Fruit fly (Drosophila melanogaster) whole organism, embryonic: ENCODE measurements around the gene CG34117.
A peak's percentile ranks its signal among the peaks of the same experiment; 100 is the strongest.

Experiments
- BEAF-32 ChIP-seq: fragments of 200-800 bp; sonication (Bioruptor generic); optimal IDR thresholded peaks from 3 replicates; lab custom pipeline; 2017; ENCODE audit warnings: missing biosample characterization, missing genetic modification characterization, mild to moderate bottlenecking, moderate library complexity, missing genetic modification reagents
- CG10462 ChIP-seq: fragments of 200-800 bp; sonication (Bioruptor generic); optimal IDR thresholded peaks from 2 replicates; lab custom pipeline; 2016; ENCODE audit warnings: missing biosample characterization, missing genetic modification characterization
- CG11695 ChIP-seq: fragments of 200-800 bp; sonication (Bioruptor generic); IDR thresholded peaks from 3 replicates; pipeline ENCODE4 v1.3.6; 2022; ENCODE audit warnings: missing biosample characterization, missing genetic modification characterization
- CG13424 ChIP-seq: fragments of 200-800 bp; sonication (Bioruptor generic); optimal IDR thresholded peaks from 2 replicates; lab custom pipeline; 2019; ENCODE audit warnings: missing biosample characterization, mild to moderate bottlenecking, missing genetic modification characterization, moderate library complexity
- CG14965 ChIP-seq: fragments of 200-800 bp; sonication (Bioruptor generic); optimal IDR thresholded peaks from 2 replicates; lab custom pipeline; 2016; ENCODE audit warnings: missing biosample characterization, missing genetic modification characterization, borderline replicate concordance
- CG15601 ChIP-seq: fragments of 200-800 bp; sonication (Bioruptor generic); optimal IDR thresholded peaks from 3 replicates; lab custom pipeline; 2019; ENCODE audit warnings: missing biosample characterization, mild to moderate bottlenecking, missing genetic modification characterization, moderate library complexity
- CG30431 ChIP-seq: fragments of 200-800 bp; sonication (Bioruptor generic); optimal IDR thresholded peaks from 2 replicates; lab custom pipeline; 2017; ENCODE audit warnings: missing biosample characterization, missing genetic modification characterization
- CG31224 ChIP-seq: fragments of 200-800 bp; sonication (Bioruptor generic); IDR thresholded peaks from 2 replicates; pipeline ENCODE4 v1.3.6; 2022; ENCODE audit warnings: missing biosample characterization, missing genetic modification characterization
- CG31441 ChIP-seq: fragments of 200-800 bp; sonication (Bioruptor generic); IDR thresholded peaks from 2 replicates; pipeline ENCODE4 v1.3.6; 2022; ENCODE audit warnings: missing biosample characterization, missing genetic modification characterization
- CG3407 ChIP-seq: fragments of 200-800 bp; sonication (Bioruptor generic); optimal IDR thresholded peaks from 2 replicates; lab custom pipeline; 2018; ENCODE audit warnings: missing biosample characterization, mild to moderate bottlenecking, missing genetic modification characterization
- CG34422 ChIP-seq: fragments of 200-800 bp; sonication (Bioruptor generic); IDR thresholded peaks from 3 replicates; pipeline ENCODE4 v1.3.6; 2022; ENCODE audit warnings: missing biosample characterization, missing genetic modification characterization
- CG3995 ChIP-seq: fragments of 200-800 bp; sonication (Bioruptor generic); optimal IDR thresholded peaks from 3 replicates; lab custom pipeline; 2016; ENCODE audit warnings: missing biosample characterization, missing genetic modification characterization
- CG6175 ChIP-seq: fragments of 200-800 bp; sonication (Bioruptor generic); IDR thresholded peaks from 3 replicates; pipeline ENCODE4 v1.3.6; 2022; ENCODE audit warnings: missing biosample characterization, missing genetic modification characterization
- CG7271 ChIP-seq: fragments of 200-800 bp; sonication (Bioruptor generic); optimal IDR thresholded peaks from 2 replicates; lab custom pipeline; 2018; ENCODE audit warnings: missing biosample characterization, mild to moderate bottlenecking, missing genetic modification characterization, moderate library complexity
- CrebB ChIP-seq: fragments of 200-800 bp; sonication (Bioruptor generic); optimal IDR thresholded peaks from 3 replicates; lab custom pipeline; 2018; ENCODE audit warnings: missing biosample characterization, mild to moderate bottlenecking, missing genetic modification characterization
- Doc3 ChIP-seq: fragments of 200-800 bp; sonication (Bioruptor generic); IDR thresholded peaks from 3 replicates; pipeline ENCODE4 v1.3.6; 2022; ENCODE audit warnings: missing biosample characterization, missing genetic modification characterization; ENCODE audit not compliant: partially characterized antibody
- GATAe ChIP-seq: fragments of 200-800 bp; sonication (Bioruptor generic); conservative IDR thresholded peaks from 2 replicates; pipeline ENCODE4 v1.3.6; 2022; ENCODE audit warnings: missing biosample characterization, missing genetic modification characterization
- HLH4C ChIP-seq: fragments of 200-800 bp; sonication (Bioruptor generic); IDR thresholded peaks from 3 replicates; pipeline ENCODE4 v1.3.6; 2022; ENCODE audit warnings: missing biosample characterization, missing genetic modification characterization; ENCODE audit not compliant: partially characterized antibody
- Hmr ChIP-seq: fragments of 200-800 bp; sonication (Bioruptor generic); optimal IDR thresholded peaks from 3 replicates; lab custom pipeline; 2017; ENCODE audit warnings: mild to moderate bottlenecking, missing biosample characterization, missing genetic modification reagents, missing genetic modification characterization
- Hr39 ChIP-seq: fragments of >200 bp; optimal IDR thresholded peaks from 2 replicates; lab custom pipeline; 2017
- Hr78 ChIP-seq, 2 experiments: fragments of 200-800 bp in 1 of 2; fragments of >200 bp in 1 of 2; sonication (Bioruptor generic) in 1 of 2; optimal IDR thresholded peaks; 2 replicates each; lab custom pipeline; 2017 to 2019; ENCODE audit warnings: missing biosample characterization in 2 of 2, missing genetic modification characterization in 2 of 2, mild to moderate bottlenecking in 1 of 2, moderate library complexity in 1 of 2
- Lpt ChIP-seq: fragments of >200 bp; optimal IDR thresholded peaks from 2 replicates; lab custom pipeline; 2018; ENCODE audit warnings: missing biosample characterization, missing genetic modification characterization
- MBD-R2 ChIP-seq: fragments of 200-800 bp; sonication (Bioruptor generic); IDR thresholded peaks from 2 replicates; pipeline ENCODE4 v1.3.6; 2022; ENCODE audit warnings: missing biosample characterization, missing genetic modification characterization
- Max ChIP-seq: fragments of 200-800 bp; sonication (Bioruptor generic); optimal IDR thresholded peaks from 2 replicates; lab custom pipeline; 2016; ENCODE audit warnings: missing biosample characterization, mild to moderate bottlenecking, missing genetic modification characterization
- NFAT ChIP-seq: fragments of 200-800 bp; sonication (Bioruptor generic); IDR thresholded peaks from 2 replicates; pipeline ENCODE4 v1.3.6; 2022; ENCODE audit warnings: missing biosample characterization, missing genetic modification characterization
- Pdp1 ChIP-seq, 2 experiments: fragments of 200-800 bp; sonication (Bioruptor generic); optimal IDR thresholded peaks; 3 replicates each; lab custom pipeline; 2016; ENCODE audit warnings: missing biosample characterization in 2 of 2, missing genetic modification characterization in 2 of 2, mild to moderate bottlenecking in 1 of 2, moderate library complexity in 1 of 2
- YL-1 ChIP-seq: fragments of 200-800 bp; sonication (Bioruptor generic); optimal IDR thresholded peaks from 3 replicates; lab custom pipeline; 2017; ENCODE audit warnings: missing biosample characterization, mild to moderate bottlenecking, missing genetic modification characterization
- ac ChIP-seq: fragments of 200-800 bp; sonication (Bioruptor generic); optimal IDR thresholded peaks from 3 replicates; lab custom pipeline; 2017; ENCODE audit warnings: missing biosample characterization, mild to moderate bottlenecking, missing genetic modification characterization
- amos ChIP-seq: fragments of 200-800 bp; sonication (Bioruptor generic); IDR thresholded peaks from 2 replicates; pipeline ENCODE4 v1.3.6; 2022; ENCODE audit warnings: missing biosample characterization, missing genetic modification characterization; ENCODE audit not compliant: partially characterized antibody
- chm ChIP-seq: fragments of 200-800 bp; sonication (Bioruptor generic); IDR thresholded peaks from 2 replicates; pipeline ENCODE4 v1.3.6; 2022; ENCODE audit warnings: missing biosample characterization, missing genetic modification characterization
- ci ChIP-seq: fragments of 200-800 bp; sonication (Bioruptor generic); IDR thresholded peaks from 3 replicates; pipeline ENCODE4 v1.3.6; 2022; ENCODE audit warnings: missing biosample characterization, missing genetic modification characterization
- disco-r ChIP-seq: fragments of 200-800 bp; sonication (Bioruptor generic); optimal IDR thresholded peaks from 2 replicates; lab custom pipeline; 2016; ENCODE audit warnings: missing biosample characterization, missing genetic modification characterization
- dm ChIP-seq: fragments of 200-800 bp; sonication (Bioruptor generic); optimal IDR thresholded peaks from 3 replicates; lab custom pipeline; 2016; ENCODE audit warnings: missing biosample characterization, missing genetic modification characterization
- emc ChIP-seq: fragments of 200-800 bp; sonication (Bioruptor generic); optimal IDR thresholded peaks from 2 replicates; lab custom pipeline; 2016; ENCODE audit warnings: missing biosample characterization, missing genetic modification characterization
- ems ChIP-seq: fragments of 200-800 bp; sonication (Bioruptor generic); optimal IDR thresholded peaks from 3 replicates; lab custom pipeline; 2016; ENCODE audit warnings: missing biosample characterization, missing genetic modification characterization
- fu2 ChIP-seq: fragments of 200-800 bp; sonication (Bioruptor generic); optimal IDR thresholded peaks from 2 replicates; lab custom pipeline; 2016; ENCODE audit warnings: missing biosample characterization, missing genetic modification characterization
- hb ChIP-seq: fragments of 200-800 bp; sonication (Bioruptor generic); IDR thresholded peaks from 3 replicates; pipeline ENCODE4 v1.3.6; 2022; ENCODE audit warnings: missing biosample characterization, missing genetic modification characterization; ENCODE audit not compliant: partially characterized antibody
- hbn ChIP-seq: fragments of 200-800 bp; sonication (Bioruptor generic); IDR thresholded peaks from 2 replicates; pipeline ENCODE4 v1.3.6; 2022; ENCODE audit warnings: missing biosample characterization, missing genetic modification characterization; ENCODE audit not compliant: partially characterized antibody
- lmd ChIP-seq: fragments of 200-800 bp; sonication (Bioruptor generic); IDR thresholded peaks from 2 replicates; pipeline ENCODE4 v1.3.6; 2022; ENCODE audit warnings: missing biosample characterization, missing genetic modification characterization
- nmo ChIP-seq: fragments of 200-800 bp; sonication (Bioruptor generic); optimal IDR thresholded peaks from 2 replicates; lab custom pipeline; 2018; ENCODE audit warnings: missing biosample characterization, mild to moderate bottlenecking, missing genetic modification characterization, moderate library complexity
- nom ChIP-seq: fragments of 200-800 bp; sonication (Bioruptor generic); optimal IDR thresholded peaks from 2 replicates; lab custom pipeline; 2017; ENCODE audit warnings: missing biosample characterization, missing genetic modification characterization, mild to moderate bottlenecking, moderate library complexity, missing genetic modification reagents
- pb ChIP-seq: fragments of 200-800 bp; sonication (Bioruptor generic); optimal IDR thresholded peaks from 3 replicates; lab custom pipeline; 2016; ENCODE audit warnings: missing biosample characterization, missing genetic modification characterization
- pita ChIP-seq: fragments of 200-800 bp; sonication (Bioruptor generic); optimal IDR thresholded peaks from 2 replicates; lab custom pipeline; 2017; ENCODE audit warnings: missing biosample characterization, mild to moderate bottlenecking, missing genetic modification characterization
- psq ChIP-seq: fragments of 200-800 bp; sonication (Bioruptor generic); optimal IDR thresholded peaks from 2 replicates; lab custom pipeline; 2017; ENCODE audit warnings: missing biosample characterization, missing genetic modification characterization
- rib ChIP-seq: fragments of 200-800 bp; sonication (Bioruptor generic); IDR thresholded peaks from 2 replicates; pipeline ENCODE4 v1.3.6; 2022; ENCODE audit warnings: missing biosample characterization, missing genetic modification characterization
- sc ChIP-seq, 3 experiments: fragments of >200 bp in 2 of 3; fragments of 200-800 bp in 1 of 3; sonication (Bioruptor generic) in 1 of 3; optimal IDR thresholded peaks; 2 replicates in 2 of 3; 3 replicates in 1 of 3; lab custom pipeline; 2017; ENCODE audit warnings: mild to moderate bottlenecking in 1 of 3, missing biosample characterization in 1 of 3, missing genetic modification characterization in 1 of 3, missing genetic modification reagents in 1 of 3
- sim ChIP-seq: fragments of 200-800 bp; sonication (Bioruptor generic); IDR thresholded peaks from 2 replicates; pipeline ENCODE4 v1.3.6; 2022; ENCODE audit warnings: missing biosample characterization, missing genetic modification characterization
- stc ChIP-seq: fragments of 200-800 bp; sonication (Bioruptor generic); IDR thresholded peaks from 2 replicates; pipeline ENCODE4 v1.3.6; 2022; ENCODE audit warnings: missing biosample characterization, missing genetic modification characterization
- unc-4 ChIP-seq: fragments of 200-800 bp; sonication (Bioruptor generic); IDR thresholded peaks from 2 replicates; pipeline ENCODE4 v1.3.6; 2022; ENCODE audit warnings: missing biosample characterization, missing genetic modification characterization; ENCODE audit not compliant: partially characterized antibody
- wek ChIP-seq: fragments of 200-800 bp; sonication (Bioruptor generic); optimal IDR thresholded peaks from 3 replicates; lab custom pipeline; 2018; ENCODE audit warnings: missing biosample characterization, mild to moderate bottlenecking, missing genetic modification characterization, moderate library complexity

The CG34117 gene

dm6 chr3R:9428189-9428699 lies 28.4 kb upstream of the CG34117 start (continued):
- TF ChIP-seq CG7271 (no peak), unc-4 (GFP tag; lab: Robert Waterston, UW) (peak; percentile 51; the same call in 1 of the 2 replicates), rib (GFP tag; lab: Robert Waterston, UW) (peak; percentile 81), hb (GFP tag; lab: Robert Waterston, UW) (no peak), pita (GFP tag; lab: Kevin White, UChicago) (no peak), hbn (GFP tag; lab: Robert Waterston, UW) (peak; percentile 58; the same call in 1 of the 2 replicates), CG3407 (GFP tag; lab: Kevin White, UChicago) (peak; percentile 35), Doc3 (GFP tag; lab: Robert Waterston, UW) (no peak), CG6175 (GFP tag; lab: Robert Waterston, UW) (no peak), pb (GFP tag; lab: Kevin White, UChicago) (peak; percentile 8), disco-r (GFP tag; lab: Kevin White, UChicago) (no peak), dm (GFP tag; lab: Kevin White, UChicago) (no peak), CG15601 (tag; lab: Kevin White, UChicago) (peak; percentile 24), Lpt (GFP tag; lab: Kevin White, UChicago) (peak; percentile 68), CG3995 (GFP tag; lab: Kevin White, UChicago) (no peak), Hmr (GFP tag; lab: Kevin White, UChicago) (peak; percentile 42), CG11695 (GFP tag; lab: Robert Waterston, UW) (peak; percentile 49; the same call in 1 of the 3 replicates), Max (GFP tag; lab: Kevin White, UChicago) (no peak), MBD-R2 (GFP tag; lab: Robert Waterston, UW) (peak; percentile 23; the same call in 1 of the 2 replicates), nmo (GFP tag; lab: Kevin White, UChicago) (no peak), ac (GFP tag; lab: Kevin White, UChicago) (peak; percentile 8), CG31441 (GFP tag; lab: Robert Waterston, UW) (no peak), CG34422 (no peak), Hr78 (GFP tag; optimal IDR thresholded peaks at IDR 0.05; lab: Kevin White, UChicago) (peak in 1 of 2 experiments; percentile 17), HLH4C (GFP tag; lab: Robert Waterston, UW) (no peak), CG30431 (GFP tag; lab: Kevin White, UChicago) (no peak), CG10462 (GFP tag; lab: Kevin White, UChicago) (no peak), sc (optimal IDR thresholded peaks at IDR 0.05; lab: Kevin White, UChicago) (no peak), sc (GFP tag; optimal IDR thresholded peaks at IDR 0.05; lab: Kevin White, UChicago) (no peak), CG14965 (no peak), ems (GFP tag; lab: Kevin White, UChicago) (no peak), Pdp1 (GFP tag; optimal IDR thresholded peaks at IDR 0.05; lab: Kevin White, UChicago) (peak in 1 of 2 experiments; percentile 68), CrebB (tag; lab: Kevin White, UChicago) (peak; percentile 76), nom (GFP tag; lab: Kevin White, UChicago) (peak; percentile 95), Hr39 (lab: Kevin White, UChicago) (no peak), emc (GFP tag; lab: Kevin White, UChicago) (no peak), chm (GFP tag; lab: Robert Waterston, UW) (peak; percentile 73), YL-1 (GFP tag; lab: Kevin White, UChicago) (peak; percentile 57), wek (GFP tag; lab: Kevin White, UChicago) (peak; percentile 81), CG13424 (tag; lab: Kevin White, UChicago) (peak; percentile 25), stc (peak; percentile 46), fu2 (GFP tag; lab: Kevin White, UChicago) (no peak), GATAe (no peak), psq (GFP tag; lab: Kevin White, UChicago) (peak; percentile 87), BEAF-32 (GFP tag; lab: Kevin White, UChicago) (no peak), sim (GFP tag; lab: Robert Waterston, UW) (no peak), lmd (no peak), NFAT (GFP tag; lab: Robert Waterston, UW) (no peak), CG31224 (GFP tag; lab: Robert Waterston, UW) (no peak), amos (no peak), ci (GFP tag; lab: Robert Waterston, UW) (peak; percentile 81)
